Worm (Caenorhabditis elegans): Measurements from ENCODE around the gene srx-6.

DNA sequence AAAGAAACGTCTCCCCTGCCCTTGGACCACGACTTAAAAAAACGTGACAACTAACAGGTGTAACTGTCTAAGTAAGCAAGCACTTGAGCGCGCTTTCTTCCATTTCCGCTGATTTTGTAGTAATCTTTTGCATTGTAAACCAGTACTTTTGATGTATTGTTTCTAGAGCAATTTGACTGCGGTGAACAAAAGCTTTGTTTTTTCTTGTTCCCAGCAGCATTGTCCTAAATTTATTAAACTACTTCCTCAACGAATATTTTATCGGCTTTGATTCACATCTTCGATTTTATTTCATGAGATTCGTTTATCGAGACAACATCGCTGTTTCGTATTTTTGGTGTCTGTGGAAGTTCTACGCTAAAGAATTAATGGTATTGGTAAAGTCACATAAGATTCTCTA, 24.4 kb downstream of the srx-6 start, which contains the start of gene C13A2.1:
- no peak for TF ChIP-seq pha-4 (tag; optimal IDR thresholded peaks at IDR 0.05)
- TF ChIP-seq Y22D7AL.16 (tag; optimal IDR thresholded peaks at IDR 0.05), result no peak
- no peak for TF ChIP-seq pqm-1 (tag; optimal IDR thresholded peaks at IDR 0.05)
- TF ChIP-seq fkh-6 (tag; optimal IDR thresholded peaks at IDR 0.05), result no peak
- TF ChIP-seq lin-11 (tag; optimal IDR thresholded peaks at IDR 0.05), result no peak
- no peak for TF ChIP-seq ceh-2 (tag; optimal IDR thresholded peaks at IDR 0.05)
- no peak for TF ChIP-seq tbx-2 (tag; optimal IDR thresholded peaks at IDR 0.05)
- no peak for TF ChIP-seq nhr-11 (tag; optimal IDR thresholded peaks at IDR 0.05)

Data from whole organism, late embryonic.